Fruit fly (Drosophila melanogaster): ENCODE data around the gene CG14406.

DNA sequence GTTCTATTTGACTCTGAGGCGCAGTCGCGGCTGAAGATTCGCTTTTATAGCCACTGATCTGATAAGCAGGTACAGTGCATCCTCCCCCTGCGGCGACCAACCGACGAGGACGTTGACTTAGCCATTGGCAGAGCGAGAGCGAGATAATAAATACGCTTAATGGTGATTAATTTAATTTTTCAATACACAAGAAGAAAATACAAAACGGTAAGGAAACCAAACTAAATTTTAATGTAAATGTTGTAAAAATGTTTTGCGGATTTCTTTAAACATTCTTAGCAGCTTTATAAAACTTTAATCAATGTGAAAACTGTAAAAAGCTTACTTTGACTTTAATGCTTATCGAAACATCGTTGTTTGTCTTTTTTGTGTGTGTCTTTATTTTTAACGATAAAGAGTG, 1.6 kb downstream of the CG14406 start:
- TF ChIP-seq CG6808 (GFP tag; optimal IDR thresholded peaks at IDR 0.05) (no peak), Eip93F (GFP tag; optimal IDR thresholded peaks at IDR 0.05) (no peak), Sox14 (GFP tag; optimal IDR thresholded peaks at IDR 0.05) (no peak), CG9139 (GFP tag; optimal IDR thresholded peaks at IDR 0.05) (no peak)
